Fruit fly (Drosophila melanogaster) whole organism, wandering third instar larva: ENCODE data around the gene CG14054.

ENCODE experiments used
- CG9705 ChIP-seq: fragments of 200-800 bp; sonication (Bioruptor generic); optimal IDR thresholded peaks from 2 replicates; lab custom pipeline; 2018; ENCODE audit warnings: missing biosample characterization, mild to moderate bottlenecking, missing genetic modification characterization
- br ChIP-seq: fragments of 200-800 bp; sonication (Bioruptor generic); optimal IDR thresholded peaks from 2 replicates; lab custom pipeline; 2016; ENCODE audit warnings: missing biosample characterization, missing genetic modification characterization
- dl ChIP-seq, 2 experiments: fragments of 175-275, 200-275 bp in 1 of 2; fragments of 200-275 bp in 1 of 2; sonication (Bioruptor generic); optimal IDR thresholded peaks; lab custom pipeline; 2018; ENCODE audit warnings: mild to moderate bottlenecking in 2 of 2, missing biosample characterization in 2 of 2, missing genetic modification characterization in 2 of 2, moderate library complexity in 2 of 2; ENCODE audit not compliant: partially characterized antibody in 2 of 2, insufficient read depth in 1 of 2
- dmrt93B ChIP-seq: fragments of 200-800 bp; sonication (Bioruptor generic); optimal IDR thresholded peaks from 2 replicates; lab custom pipeline; 2018; ENCODE audit warnings: missing biosample characterization, mild to moderate bottlenecking, missing genetic modification characterization
- dsf ChIP-seq: sonication (Bioruptor generic); optimal IDR thresholded peaks from 2 replicates; lab custom pipeline; 2016; ENCODE audit warnings: missing biosample characterization, missing genetic modification characterization, borderline replicate concordance
- h ChIP-seq: fragments of 200-800 bp; sonication (Bioruptor generic); optimal IDR thresholded peaks from 3 replicates; lab custom pipeline; 2016; ENCODE audit warnings: missing biosample characterization, mild to moderate bottlenecking, missing genetic modification characterization
- psq ChIP-seq: fragments of 200-800 bp; sonication (Bioruptor generic); optimal IDR thresholded peaks from 3 replicates; lab custom pipeline; 2017; ENCODE audit warnings: missing biosample characterization, mild to moderate bottlenecking, missing genetic modification characterization, moderate library complexity

- TF ChIP-seq psq (GFP tag; lab: Kevin White, UChicago) = no peak
- TF ChIP-seq CG9705 (GFP tag; lab: Kevin White, UChicago) = no peak
- TF ChIP-seq dl (GFP tag; optimal IDR thresholded peaks at IDR 0.05; lab: Kevin White, UChicago; ENCODE audit: insufficient read depth in 1 of 2, partially characterized antibody in 2 of 2) = no peak
- no peak for TF ChIP-seq h
- no peak for TF ChIP-seq dmrt93B (GFP tag; lab: Kevin White, UChicago)
- no peak for TF ChIP-seq br (GFP tag; lab: Kevin White, UChicago)
- TF ChIP-seq dsf (GFP tag; lab: Kevin White, UChicago) = no peak
These were observed 30.2 kb upstream of the CG14054 start for dm6 chrX:2096341-2096740.
